Fruit fly (Drosophila melanogaster) whole organism, embryonic: Measurements from ENCODE around the gene Hrb27C.

Source experiments
- Atf-2 ChIP-seq: fragments of 200-800 bp; sonication (Bioruptor generic); optimal IDR thresholded peaks from 2 replicates; lab custom pipeline; 2016; ENCODE audit warnings: missing biosample characterization, missing genetic modification characterization
- Atf6 ChIP-seq: fragments of 200-800 bp; sonication (Bioruptor generic); IDR thresholded peaks from 2 replicates; pipeline ENCODE4 v1.3.6; 2022; ENCODE audit warnings: missing biosample characterization, missing genetic modification characterization
- B-H2 ChIP-seq: fragments of 200-800 bp; sonication (Bioruptor generic); optimal IDR thresholded peaks from 2 replicates; lab custom pipeline; 2018; ENCODE audit warnings: missing biosample characterization, mild to moderate bottlenecking, missing genetic modification characterization
- Bdp1 ChIP-seq: fragments of 200-800 bp; sonication (Bioruptor generic); optimal IDR thresholded peaks from 3 replicates; lab custom pipeline; 2016; ENCODE audit warnings: missing biosample characterization, missing genetic modification characterization
- Bgb ChIP-seq: fragments of 200-800 bp; sonication (Bioruptor generic); IDR thresholded peaks from 2 replicates; pipeline ENCODE4 v1.3.6; 2022; ENCODE audit warnings: missing biosample characterization, missing genetic modification characterization; ENCODE audit not compliant: partially characterized antibody
- BtbVII ChIP-seq: fragments of 200-800 bp; sonication (Bioruptor generic); optimal IDR thresholded peaks from 3 replicates; lab custom pipeline; 2017; ENCODE audit warnings: missing biosample characterization, mild to moderate bottlenecking, missing genetic modification characterization
- CG1024 ChIP-seq: fragments of 200-800 bp; sonication (Bioruptor generic); IDR thresholded peaks from 2 replicates; pipeline ENCODE4 v1.3.6; 2022; ENCODE audit warnings: missing biosample characterization, missing genetic modification characterization
- CG11456 ChIP-seq: fragments of 200-800 bp; sonication (Bioruptor generic); IDR thresholded peaks from 3 replicates; pipeline ENCODE4 v1.3.6; 2022; ENCODE audit warnings: missing biosample characterization, missing genetic modification characterization
- CG11560 ChIP-seq: fragments of 200-800 bp; sonication (Bioruptor generic); IDR thresholded peaks from 3 replicates; pipeline ENCODE4 v1.3.6; 2022; ENCODE audit warnings: missing biosample characterization, missing genetic modification characterization
- CG11695 ChIP-seq: fragments of 200-800 bp; sonication (Bioruptor generic); IDR thresholded peaks from 3 replicates; pipeline ENCODE4 v1.3.6; 2022; ENCODE audit warnings: missing biosample characterization, missing genetic modification characterization
- CG12219 ChIP-seq: fragments of 200-800 bp; sonication (Bioruptor generic); optimal IDR thresholded peaks from 3 replicates; lab custom pipeline; 2018; ENCODE audit warnings: missing biosample characterization, mild to moderate bottlenecking, missing genetic modification characterization
- CG13296 ChIP-seq: fragments of 200-800 bp; sonication (Bioruptor generic); optimal IDR thresholded peaks from 3 replicates; lab custom pipeline; 2018; ENCODE audit warnings: missing biosample characterization, mild to moderate bottlenecking, missing genetic modification characterization
- CG13894 ChIP-seq: fragments of 200-800 bp; sonication (Bioruptor generic); optimal IDR thresholded peaks from 3 replicates; lab custom pipeline; 2018; ENCODE audit warnings: missing biosample characterization, mild to moderate bottlenecking, missing genetic modification characterization, moderate library complexity
- CG1529 ChIP-seq: fragments of 200-800 bp; sonication (Bioruptor generic); optimal IDR thresholded peaks from 3 replicates; lab custom pipeline; 2018; ENCODE audit warnings: missing biosample characterization, missing genetic modification characterization
- CG17359 ChIP-seq: fragments of 200-800 bp; sonication (Bioruptor generic); optimal IDR thresholded peaks from 3 replicates; lab custom pipeline; 2018; ENCODE audit warnings: missing biosample characterization, mild to moderate bottlenecking, missing genetic modification characterization, moderate library complexity
- CG17568 ChIP-seq: fragments of 200-800 bp; sonication (Bioruptor generic); optimal IDR thresholded peaks from 2 replicates; lab custom pipeline; 2018; ENCODE audit warnings: missing biosample characterization, mild to moderate bottlenecking, missing genetic modification characterization, moderate library complexity
- CG2199 ChIP-seq: fragments of 200-800 bp; sonication (Bioruptor generic); IDR thresholded peaks from 3 replicates; pipeline ENCODE4 v1.3.6; 2022; ENCODE audit warnings: missing biosample characterization, missing genetic modification characterization
- CG31441 ChIP-seq: fragments of 200-800 bp; sonication (Bioruptor generic); IDR thresholded peaks from 2 replicates; pipeline ENCODE4 v1.3.6; 2022; ENCODE audit warnings: missing biosample characterization, missing genetic modification characterization
- CG4424 ChIP-seq: fragments of 200-800 bp; sonication (Bioruptor generic); optimal IDR thresholded peaks from 3 replicates; lab custom pipeline; 2016; ENCODE audit warnings: missing biosample characterization, missing genetic modification characterization
- CG6791 ChIP-seq: fragments of 200-800 bp; sonication (Bioruptor generic); IDR thresholded peaks from 3 replicates; pipeline ENCODE4 v1.3.6; 2022; ENCODE audit warnings: missing biosample characterization, missing genetic modification characterization; ENCODE audit not compliant: partially characterized antibody
- CG7963 ChIP-seq: fragments of 200-800 bp; sonication (Bioruptor generic); IDR thresholded peaks from 3 replicates; pipeline ENCODE4 v1.3.6; 2022; ENCODE audit warnings: missing biosample characterization, missing genetic modification characterization; ENCODE audit not compliant: partially characterized antibody
- CG8290 ChIP-seq, 3 experiments: fragments of 200-800 bp; sonication (Bioruptor generic); optimal IDR thresholded peaks; 2 replicates each; lab custom pipeline; 2016 to 2019; ENCODE audit warnings: missing biosample characterization in 3 of 3, missing genetic modification characterization in 3 of 3, mild to moderate bottlenecking in 2 of 3, moderate library complexity in 1 of 3
- CG8924 ChIP-seq: fragments of 200-800 bp; optimal IDR thresholded peaks from 3 replicates; lab custom pipeline; 2019; ENCODE audit warnings: missing biosample characterization, mild to moderate bottlenecking, missing genetic modification characterization, moderate library complexity
- CTCF ChIP-seq: fragments of 200-800 bp; sonication (Bioruptor generic); optimal IDR thresholded peaks from 2 replicates; lab custom pipeline; 2017; ENCODE audit warnings: missing biosample characterization, mild to moderate bottlenecking, missing genetic modification characterization, moderate library complexity
- Dad ChIP-seq: fragments of 200-800 bp; sonication (Bioruptor generic); optimal IDR thresholded peaks from 3 replicates; lab custom pipeline; 2016; ENCODE audit warnings: missing biosample characterization, missing genetic modification characterization
- Dip2 ChIP-seq: fragments of 200-800 bp; sonication (Bioruptor generic); IDR thresholded peaks from 2 replicates; pipeline ENCODE4 v1.3.6; 2022; ENCODE audit warnings: missing biosample characterization, missing genetic modification characterization
- HmgD ChIP-seq: fragments of 200-800 bp; sonication (Bioruptor generic); optimal IDR thresholded peaks from 3 replicates; lab custom pipeline; 2016; ENCODE audit warnings: missing biosample characterization, missing genetic modification characterization
- MESR4 ChIP-seq: fragments of 200-800 bp; sonication (Bioruptor generic); optimal IDR thresholded peaks from 2 replicates; lab custom pipeline; 2018; ENCODE audit warnings: missing biosample characterization, mild to moderate bottlenecking, missing genetic modification characterization, moderate library complexity
- NC2β ChIP-seq: fragments of 200-800 bp; sonication (Bioruptor generic); optimal IDR thresholded peaks from 2 replicates; lab custom pipeline; 2016; ENCODE audit warnings: missing biosample characterization, missing genetic modification characterization
- Nf-YC ChIP-seq: fragments of 200-800 bp; optimal IDR thresholded peaks from 3 replicates; lab custom pipeline; 2019; ENCODE audit warnings: missing biosample characterization, mild to moderate bottlenecking, missing genetic modification characterization, moderate library complexity
- Poxn ChIP-seq: fragments of 200-800 bp; sonication (Bioruptor generic); IDR thresholded peaks from 2 replicates; pipeline ENCODE4 v1.3.6; 2022; ENCODE audit warnings: missing biosample characterization, missing genetic modification characterization
- Taf1 ChIP-seq: fragments of 200-800 bp; sonication (Bioruptor generic); IDR thresholded peaks from 2 replicates; pipeline ENCODE4 v1.3.6; 2022; ENCODE audit warnings: missing biosample characterization, missing genetic modification characterization
- bigmax ChIP-seq: fragments of 200-800 bp; sonication (Bioruptor generic); optimal IDR thresholded peaks from 2 replicates; lab custom pipeline; 2018; ENCODE audit warnings: missing biosample characterization, mild to moderate bottlenecking, missing genetic modification characterization
- cato ChIP-seq: fragments of 200-800 bp; sonication (Bioruptor generic); optimal IDR thresholded peaks from 2 replicates; lab custom pipeline; 2016; ENCODE audit warnings: missing biosample characterization, missing genetic modification characterization, borderline replicate concordance
- chm ChIP-seq: fragments of 200-800 bp; sonication (Bioruptor generic); IDR thresholded peaks from 2 replicates; pipeline ENCODE4 v1.3.6; 2022; ENCODE audit warnings: missing biosample characterization, missing genetic modification characterization
- ci ChIP-seq: fragments of 200-800 bp; sonication (Bioruptor generic); IDR thresholded peaks from 3 replicates; pipeline ENCODE4 v1.3.6; 2022; ENCODE audit warnings: missing biosample characterization, missing genetic modification characterization
- esg ChIP-seq: fragments of 200-800 bp; sonication (Bioruptor generic); conservative IDR thresholded peaks from 2 replicates; pipeline ENCODE4 v1.3.6; 2022; ENCODE audit warnings: missing biosample characterization, missing genetic modification characterization
- gsb-n ChIP-seq: fragments of 200-800 bp; sonication (Bioruptor generic); optimal IDR thresholded peaks from 3 replicates; lab custom pipeline; 2018; ENCODE audit warnings: missing biosample characterization, mild to moderate bottlenecking, missing genetic modification characterization
- insv ChIP-seq, 2 experiments: fragments of 200-800 bp; sonication (Bioruptor generic); optimal IDR thresholded peaks; 3 replicates each; lab custom pipeline; 2016 to 2018; ENCODE audit warnings: missing biosample characterization in 2 of 2, missing genetic modification characterization in 2 of 2
- nmo ChIP-seq: fragments of 200-800 bp; sonication (Bioruptor generic); optimal IDR thresholded peaks from 2 replicates; lab custom pipeline; 2018; ENCODE audit warnings: missing biosample characterization, mild to moderate bottlenecking, missing genetic modification characterization, moderate library complexity
- nom ChIP-seq: fragments of 200-800 bp; sonication (Bioruptor generic); optimal IDR thresholded peaks from 2 replicates; lab custom pipeline; 2017; ENCODE audit warnings: missing biosample characterization, missing genetic modification characterization, mild to moderate bottlenecking, moderate library complexity, missing genetic modification reagents
- otp ChIP-seq: fragments of 200-800 bp; sonication (Bioruptor generic); IDR thresholded peaks from 3 replicates; pipeline ENCODE4, ENCODE4 v1.3.6; 2022; ENCODE audit warnings: missing biosample characterization, missing genetic modification characterization
- ranshi ChIP-seq: fragments of 200-800 bp; sonication (Bioruptor generic); IDR thresholded peaks from 2 replicates; pipeline ENCODE4 v1.3.6; 2022; ENCODE audit warnings: missing biosample characterization, missing genetic modification characterization
- rib ChIP-seq: fragments of 200-800 bp; sonication (Bioruptor generic); IDR thresholded peaks from 2 replicates; pipeline ENCODE4 v1.3.6; 2022; ENCODE audit warnings: missing biosample characterization, missing genetic modification characterization
- sug ChIP-seq: fragments of 200-800 bp; optimal IDR thresholded peaks from 2 replicates; lab custom pipeline; 2019; ENCODE audit warnings: missing biosample characterization, mild to moderate bottlenecking, missing genetic modification characterization, moderate library complexity
- tin ChIP-seq: fragments of 200-800 bp; sonication (Bioruptor generic); optimal IDR thresholded peaks from 3 replicates; lab custom pipeline; 2016; ENCODE audit warnings: missing biosample characterization, missing genetic modification characterization
- tll ChIP-seq, 2 experiments: fragments of 200-800 bp in 1 of 2; fragments of >200 bp in 1 of 2; sonication (Bioruptor generic) in 1 of 2; optimal IDR thresholded peaks; 2 replicates each; lab custom pipeline; 2017 to 2019; ENCODE audit warnings: missing biosample characterization in 2 of 2, missing genetic modification characterization in 2 of 2, mild to moderate bottlenecking in 1 of 2, moderate library complexity in 1 of 2
- trh ChIP-seq: fragments of 200-800 bp; sonication (Bioruptor generic); optimal IDR thresholded peaks from 2 replicates; lab custom pipeline; 2016; ENCODE audit warnings: missing biosample characterization, missing genetic modification characterization
- wdn ChIP-seq: fragments of 200-800 bp; sonication (Bioruptor generic); IDR thresholded peaks from 2 replicates; pipeline ENCODE4 v1.3.6; 2022; ENCODE audit warnings: missing biosample characterization, missing genetic modification characterization
- wor ChIP-seq: fragments of 200-800 bp; sonication (Bioruptor generic); IDR thresholded peaks from 2 replicates; pipeline ENCODE4 v1.3.6; 2022; ENCODE audit warnings: missing biosample characterization, missing genetic modification characterization

The Hrb27C gene

DNA sequence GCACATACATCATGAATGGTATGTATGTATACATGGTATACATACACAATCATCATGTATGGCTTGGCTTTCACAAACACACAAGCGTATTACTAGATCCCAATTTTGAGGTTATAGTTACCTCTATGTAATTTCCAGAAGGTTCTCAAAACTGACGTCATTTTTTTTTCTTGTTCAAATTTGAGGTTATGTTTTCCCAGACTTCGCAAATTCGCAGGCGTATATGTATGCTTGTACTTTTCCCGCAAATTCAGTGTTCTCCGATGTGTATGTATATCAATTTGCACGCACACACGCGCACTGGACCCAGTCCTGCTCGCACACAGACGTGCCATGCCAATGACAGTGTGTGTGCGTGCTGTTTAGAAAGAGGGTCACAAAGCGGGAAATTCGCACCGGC lies 45.8 kb downstream of the Hrb27C start (continued):
- TF ChIP-seq chm (GFP tag; lab: Robert Waterston, UW) (peak; percentile 40; the same call in 1 of the 2 replicates), Atf6 (GFP tag; lab: Robert Waterston, UW) (no peak), CG7963 (GFP tag; lab: Robert Waterston, UW) (no peak), CG8924 (tag; lab: Kevin White, UChicago) (peak; percentile 20), CG13894 (tag; lab: Kevin White, UChicago) (peak; percentile 63), Taf1 (no peak), HmgD (GFP tag; lab: Kevin White, UChicago) (peak; percentile 2), NC2β (GFP tag; lab: Kevin White, UChicago) (no peak), sug (tag; lab: Kevin White, UChicago) (peak; percentile 5), tin (GFP tag; lab: Kevin White, UChicago) (no peak), ci (GFP tag; lab: Robert Waterston, UW) (no peak), CG6791 (GFP tag; lab: Robert Waterston, UW) (peak; percentile 68), otp (GFP tag; lab: Robert Waterston, UW) (no peak), bigmax (GFP tag; lab: Kevin White, UChicago) (peak; percentile 97), MESR4 (peak; percentile 43), CG17359 (tag; lab: Kevin White, UChicago) (no peak), Nf-YC (tag; lab: Kevin White, UChicago) (peak; percentile 9), cato (GFP tag; lab: Kevin White, UChicago) (no peak), rib (peak; percentile 29; the same call in 1 of the 2 replicates), CG13296 (GFP tag; lab: Kevin White, UChicago) (peak; percentile 9), nom (peak; percentile 55), CG12219 (no peak), CG2199 (0 out of 3 replicates have a peak, but pooled peaks have one; percentile 54)

DNA sequence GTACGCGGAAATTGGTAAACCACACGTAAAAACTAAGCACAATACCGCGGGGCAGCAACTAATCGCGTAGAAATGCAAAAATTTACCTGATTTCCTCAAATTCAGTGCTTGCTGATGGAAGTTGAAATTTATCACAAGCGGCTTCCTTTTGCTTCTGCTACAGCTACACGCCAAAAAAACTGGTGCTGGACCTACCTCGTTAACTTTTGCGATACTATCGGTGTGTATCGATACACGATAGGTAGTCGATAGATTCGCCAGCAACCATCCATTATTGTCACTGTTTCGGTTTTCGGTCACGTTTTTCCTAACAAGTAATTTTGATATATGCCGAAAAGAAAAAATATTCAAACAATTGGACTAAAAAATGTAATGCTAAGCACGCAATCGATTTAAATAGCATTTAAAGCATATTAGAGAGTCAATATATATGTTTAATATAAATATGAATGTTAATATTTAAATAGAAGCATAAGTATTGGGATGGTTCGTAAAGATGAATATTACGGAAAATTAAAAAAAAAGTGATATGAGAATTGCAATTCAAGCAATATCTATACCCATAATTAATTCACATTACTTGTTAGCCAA lies 47.0 kb downstream of the Hrb27C start, which contains the start of gene Sumo:
Sumo (minus strand) TSS at position 223 of the 591 bp plus-strand sequence.
- TF ChIP-seq CG31441 (GFP tag; lab: Robert Waterston, UW) (peak; percentile 86), CG11560 (tag; lab: Robert Waterston, UW) (peak; percentile 16; the same call in 1 of the 3 replicates), Atf-2 (GFP tag; lab: Kevin White, UChicago) (no peak), wor (GFP tag; lab: Robert Waterston, UW) (no peak), Atf6 (GFP tag; lab: Robert Waterston, UW) (no peak), CG11695 (GFP tag; lab: Robert Waterston, UW) (0 out of 3 replicates have a peak, but pooled peaks have one; percentile 21), CG11456 (GFP tag; lab: Robert Waterston, UW) (peak; percentile 74; the same call in 2 of the 3 replicates), ranshi (GFP tag; lab: Robert Waterston, UW) (no peak; the same call in 1 of the 2 replicates), gsb-n (tag; lab: Kevin White, UChicago) (no peak), BtbVII (no peak), CTCF (no peak), tll (GFP tag; optimal IDR thresholded peaks at IDR 0.05; lab: Kevin White, UChicago) (no peak), CG1529 (GFP tag; lab: Kevin White, UChicago) (no peak), CG17568 (GFP tag; lab: Kevin White, UChicago) (no peak), nmo (GFP tag; lab: Kevin White, UChicago) (peak; percentile 50), trh (GFP tag; lab: Kevin White, UChicago) (no peak), insv (GFP tag; optimal IDR thresholded peaks at IDR 0.05; lab: Kevin White, UChicago) (no peak), Bgb (GFP tag; lab: Robert Waterston, UW) (peak; percentile 99), Bdp1 (GFP tag; lab: Kevin White, UChicago) (no peak), Poxn (GFP tag; lab: Robert Waterston, UW) (no peak), Dad (no peak), ci (GFP tag; lab: Robert Waterston, UW) (peak; percentile 67), CG8290 (GFP tag; optimal IDR thresholded peaks at IDR 0.05; lab: Kevin White, UChicago) (peak; percentile 17), CG8290 (tag; optimal IDR thresholded peaks at IDR 0.05; lab: Kevin White, UChicago) (peak in 1 of 2 experiments; percentile 80), CG4424 (GFP tag; lab: Kevin White, UChicago) (peak; percentile 20), wdn (GFP tag; lab: Robert Waterston, UW) (no peak), CG1024 (0 out of 2 replicates have a peak, but pooled peaks have one; percentile 17), Dip2 (GFP tag; lab: Robert Waterston, UW) (no peak), B-H2 (peak; percentile 33), esg (no peak)
